Fruit fly (Drosophila melanogaster) whole organism, prepupa: ENCODE data around the gene Frmd5.

ENCODE experiments used
- Blimp-1 ChIP-seq: fragments of 200-800 bp; sonication (Bioruptor generic); optimal IDR thresholded peaks from 3 replicates; lab custom pipeline; 2017; ENCODE audit warnings: missing biosample characterization, missing genetic modification characterization, mild to moderate bottlenecking, moderate library complexity, missing genetic modification reagents
- CG10631 ChIP-seq: fragments of 200-800 bp; sonication (Bioruptor generic); optimal IDR thresholded peaks from 2 replicates; lab custom pipeline; 2016; ENCODE audit warnings: missing biosample characterization, missing genetic modification characterization
- CG15336 ChIP-seq: fragments of 200-800 bp; sonication (Bioruptor generic); IDR thresholded peaks from 2 replicates; pipeline ENCODE4 v1.3.6; 2022; ENCODE audit warnings: missing biosample characterization, missing genetic modification characterization
- CG16779 ChIP-seq: fragments of 200-800 bp; sonication (Bioruptor generic); optimal IDR thresholded peaks from 3 replicates; lab custom pipeline; 2017; ENCODE audit warnings: missing biosample characterization, mild to moderate bottlenecking, missing genetic modification characterization
- CG6163 ChIP-seq: fragments of 200-800 bp; sonication (Bioruptor generic); IDR thresholded peaks from 3 replicates; pipeline ENCODE4 v1.3.6; 2022; ENCODE audit warnings: missing biosample characterization, missing genetic modification characterization
- CG6808 ChIP-seq: fragments of 200-800 bp; sonication (Bioruptor generic); optimal IDR thresholded peaks from 3 replicates; lab custom pipeline; 2017; ENCODE audit warnings: missing biosample characterization, missing genetic modification characterization, mild to moderate bottlenecking, moderate library complexity, missing genetic modification reagents
- Hr39 ChIP-seq: fragments of 200-800 bp; sonication (Bioruptor generic); optimal IDR thresholded peaks from 2 replicates; lab custom pipeline; 2016; ENCODE audit warnings: missing biosample characterization, missing genetic modification characterization
- Smox ChIP-seq: fragments of 200-800 bp; sonication (Bioruptor generic); optimal IDR thresholded peaks from 3 replicates; lab custom pipeline; 2016; ENCODE audit warnings: missing biosample characterization, missing genetic modification characterization
- eg ChIP-seq: fragments of 200-800 bp; sonication (Bioruptor generic); IDR thresholded peaks from 3 replicates; pipeline ENCODE4 v1.3.6; 2022; ENCODE audit warnings: missing biosample characterization, missing genetic modification characterization
- net ChIP-seq: fragments of 200-800 bp; sonication (Bioruptor generic); optimal IDR thresholded peaks from 3 replicates; lab custom pipeline; 2016; ENCODE audit warnings: missing biosample characterization, missing genetic modification characterization
- salr ChIP-seq, 2 experiments: fragments of 200-800 bp; sonication (Bioruptor generic); optimal IDR thresholded peaks; 3 replicates each; lab custom pipeline; 2016 to 2018; ENCODE audit warnings: missing biosample characterization in 2 of 2, missing genetic modification characterization in 2 of 2, mild to moderate bottlenecking in 1 of 2
- topi ChIP-seq: fragments of 200-800 bp; sonication (Bioruptor generic); optimal IDR thresholded peaks from 3 replicates; lab custom pipeline; 2016; ENCODE audit warnings: missing biosample characterization, missing genetic modification characterization

DNA sequence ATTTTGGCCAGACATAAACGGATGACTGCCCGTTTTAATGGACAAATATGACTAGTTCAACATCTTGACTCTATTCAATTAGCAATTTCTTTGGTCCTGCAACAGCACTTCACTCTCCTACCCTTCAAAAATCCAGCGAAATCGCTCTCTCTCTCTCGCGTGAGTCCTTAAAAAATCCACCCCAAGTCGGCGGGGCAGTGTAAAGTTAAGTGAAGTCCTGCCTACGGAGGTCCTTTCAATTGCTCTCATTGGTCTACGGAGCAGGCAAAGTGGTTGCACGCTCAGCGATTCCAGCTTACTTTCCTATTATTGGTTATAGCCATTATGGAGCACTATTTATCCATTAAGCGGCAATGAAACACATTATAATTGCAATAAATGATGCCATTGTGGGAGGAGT, 9.6 kb downstream of the Frmd5 start, which contains the start of gene CG34367:
- TF ChIP-seq CG16779 (no peak), eg (GFP tag; lab: Robert Waterston, UW) (no peak), Hr39 (no peak), Blimp-1 (GFP tag; lab: Kevin White, UChicago) (no peak), net (no peak), Smox (no peak), topi (GFP tag; lab: Kevin White, UChicago) (no peak), CG6163 (no peak), CG10631 (GFP tag; lab: Kevin White, UChicago) (no peak), salr (GFP tag; optimal IDR thresholded peaks at IDR 0.05; lab: Kevin White, UChicago) (no peak), CG15336 (no peak), CG6808 (GFP tag; lab: Kevin White, UChicago) (no peak)
